Worm (Caenorhabditis elegans): ENCODE measurements around the gene C18E9.8.

DNA sequence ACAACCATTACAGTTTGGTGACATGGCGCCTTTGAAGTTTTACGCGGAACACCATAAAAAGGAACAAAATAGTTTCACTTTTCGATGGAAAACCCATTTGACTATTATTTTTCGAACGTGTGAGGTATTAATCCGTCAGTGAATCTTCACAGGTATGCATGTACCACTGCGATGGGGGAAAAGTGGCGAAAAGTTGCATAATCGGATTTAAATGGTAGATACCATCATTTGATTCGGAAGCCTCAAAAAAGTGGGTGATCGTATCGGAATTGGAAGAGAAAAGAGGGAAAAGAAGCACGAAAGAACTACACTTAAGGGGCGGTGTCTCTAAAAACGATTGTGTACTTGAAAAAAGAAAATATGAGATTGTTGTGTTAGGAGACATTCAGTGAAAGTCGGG is 34.2 kb downstream of the C18E9.8 start:
- TF ChIP-seq flt-1 (GFP tag; IDR thresholded peaks at IDR 0.05) = no peak
- TF ChIP-seq ama-1 (optimal IDR thresholded peaks at IDR 0.05) = no peak
- TF ChIP-seq hmg-4 (GFP tag; optimal IDR thresholded peaks at IDR 0.05) = no peak
- TF ChIP-seq scrt-1 (GFP tag; IDR thresholded peaks at IDR 0.05) = no peak
- TF ChIP-seq B0310.2 (tag; optimal IDR thresholded peaks at IDR 0.05) = no peak
- TF ChIP-seq tbx-37 (GFP tag; conservative IDR thresholded peaks at IDR 0.05) = no peak
- TF ChIP-seq ceh-13 (GFP tag; optimal IDR thresholded peaks at IDR 0.05) = no peak
- no peak for TF ChIP-seq tra-4 (tag; optimal IDR thresholded peaks at IDR 0.05)
- TF ChIP-seq hmbx-1 (tag; optimal IDR thresholded peaks at IDR 0.05) = no peak
